Worm (Caenorhabditis elegans): ENCODE data around the gene B0273.115.
A peak's percentile ranks its signal among the peaks of the same experiment; 100 is the strongest.

B0273.115 gene

DNA sequence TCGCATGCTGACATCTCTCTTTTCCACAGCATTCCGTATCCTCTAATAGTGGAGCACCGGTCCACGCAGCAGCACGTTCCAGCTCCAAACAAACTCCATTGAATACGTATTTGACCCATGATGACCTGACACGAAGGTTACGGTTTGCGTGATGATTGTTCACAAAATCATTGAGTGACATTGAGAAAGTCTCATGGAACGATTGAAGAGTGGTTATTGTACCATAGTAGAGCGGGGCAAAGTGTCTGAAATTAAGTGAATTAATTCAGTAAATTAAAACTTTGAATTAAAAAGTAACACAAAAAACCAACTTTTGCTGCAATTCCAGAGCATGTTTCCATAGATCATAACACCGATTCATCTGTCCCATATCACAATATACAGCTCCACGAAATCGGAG is 43.6 kb upstream of the B0273.115 start:
- TF ChIP-seq lir-3 (tag; optimal IDR thresholded peaks at IDR 0.05; ENCODE audit: poor library complexity) (no peak), F16B12.6 (tag; optimal IDR thresholded peaks at IDR 0.05) (no peak), blmp-1 (tag; optimal IDR thresholded peaks at IDR 0.05) (no peak), efl-1 (optimal IDR thresholded peaks at IDR 0.05) (no peak), efl-1 (GFP tag; optimal IDR thresholded peaks at IDR 0.05 in 1 of 2) (peak in 1 of 2 experiments; percentile 76), ceh-90 (tag; optimal IDR thresholded peaks at IDR 0.05) (no peak), ceh-82 (tag; optimal IDR thresholded peaks at IDR 0.05) (no peak)

ce11 chrIV:5533556-5533955 is 42.6 kb upstream of the B0273.115 start:
- no peak for TF ChIP-seq efl-1 (optimal IDR thresholded peaks at IDR 0.05)
- peak in 1 of 2 experiments; percentile 20 for TF ChIP-seq efl-1 (GFP tag; optimal IDR thresholded peaks at IDR 0.05 in 1 of 2)
- no peak for TF ChIP-seq grh-1 (GFP tag; IDR thresholded peaks at IDR 0.05)

DNA sequence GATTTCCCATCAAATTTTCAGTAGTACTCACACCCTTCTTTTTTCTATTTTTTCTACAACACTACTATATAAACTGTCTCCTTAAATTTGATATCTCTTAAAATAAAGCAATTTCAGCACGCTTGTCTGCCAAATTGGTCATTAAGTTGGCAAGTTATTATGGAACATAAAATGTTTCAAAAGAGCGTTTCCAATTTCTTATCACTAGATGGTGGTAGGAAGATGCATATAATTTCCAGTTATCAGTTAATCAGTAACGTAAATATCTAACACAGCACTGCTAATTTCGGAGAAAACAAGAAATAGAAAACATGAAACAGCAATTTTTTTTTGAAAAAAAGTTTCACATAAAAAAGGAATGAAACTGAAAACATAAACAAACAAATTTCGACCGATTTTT is 40.0 kb upstream of the B0273.115 start:
- TF ChIP-seq zip-4 (GFP tag; optimal IDR thresholded peaks at IDR 0.05) (no peak), zag-1 (tag; optimal IDR thresholded peaks at IDR 0.05) (no peak), efl-1 (optimal IDR thresholded peaks at IDR 0.05) (no peak), efl-1 (GFP tag; optimal IDR thresholded peaks at IDR 0.05 in 1 of 2) (peak in 1 of 2 experiments; percentile 91), vab-15 (tag; optimal IDR thresholded peaks at IDR 0.05) (no peak)

DNA sequence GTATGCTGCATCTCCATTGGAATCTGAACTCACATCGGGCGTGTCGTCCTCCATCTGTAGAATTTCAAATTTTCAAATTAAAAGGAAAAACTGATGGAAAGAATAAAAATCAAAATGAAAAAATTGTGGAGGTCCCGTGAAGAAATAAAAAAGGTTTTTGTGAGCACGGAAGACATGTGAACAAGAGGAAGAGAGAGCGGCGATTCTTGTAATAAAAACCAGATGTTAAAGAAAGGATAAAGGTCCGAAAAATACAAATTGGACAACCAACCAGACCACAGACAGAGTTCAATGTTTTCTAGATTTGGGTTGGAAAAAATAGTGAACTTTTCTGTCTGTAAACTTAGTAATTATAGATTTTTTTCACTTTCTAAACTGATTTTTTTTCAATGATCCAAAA is 37.3 kb upstream of the B0273.115 start, which contains the start of gene unc-5:
TSS of gene unc-5 (minus strand) at position 54 of the 400 bp plus-strand sequence.
- TF ChIP-seq lin-15B (tag; optimal IDR thresholded peaks at IDR 0.05) (no peak), zip-4 (GFP tag; optimal IDR thresholded peaks at IDR 0.05) (no peak), isw-1 (GFP tag; IDR thresholded peaks at IDR 0.05) (no peak), efl-1 (optimal IDR thresholded peaks at IDR 0.05) (no peak), efl-1 (GFP tag; optimal IDR thresholded peaks at IDR 0.05 in 1 of 2) (peak in 1 of 2 experiments; percentile 6), fkh-4 (tag; optimal IDR thresholded peaks at IDR 0.05; ENCODE audit: borderline replicate concordance) (peak; percentile 73), pqm-1 (tag; optimal IDR thresholded peaks at IDR 0.05) (no peak), ceh-90 (tag; optimal IDR thresholded peaks at IDR 0.05) (no peak), sup-37 (GFP tag; optimal IDR thresholded peaks at IDR 0.05) (no peak), Y116A8C.19 (tag; optimal IDR thresholded peaks at IDR 0.05; ENCODE audit: borderline replicate concordance) (no peak), unc-30 (tag; optimal IDR thresholded peaks at IDR 0.05) (no peak), dsc-1 (tag; optimal IDR thresholded peaks at IDR 0.05) (peak; percentile 90), nhr-28 (tag; optimal IDR thresholded peaks at IDR 0.05) (no peak), unc-98 (GFP tag; IDR thresholded peaks at IDR 0.05) (no peak)

DNA sequence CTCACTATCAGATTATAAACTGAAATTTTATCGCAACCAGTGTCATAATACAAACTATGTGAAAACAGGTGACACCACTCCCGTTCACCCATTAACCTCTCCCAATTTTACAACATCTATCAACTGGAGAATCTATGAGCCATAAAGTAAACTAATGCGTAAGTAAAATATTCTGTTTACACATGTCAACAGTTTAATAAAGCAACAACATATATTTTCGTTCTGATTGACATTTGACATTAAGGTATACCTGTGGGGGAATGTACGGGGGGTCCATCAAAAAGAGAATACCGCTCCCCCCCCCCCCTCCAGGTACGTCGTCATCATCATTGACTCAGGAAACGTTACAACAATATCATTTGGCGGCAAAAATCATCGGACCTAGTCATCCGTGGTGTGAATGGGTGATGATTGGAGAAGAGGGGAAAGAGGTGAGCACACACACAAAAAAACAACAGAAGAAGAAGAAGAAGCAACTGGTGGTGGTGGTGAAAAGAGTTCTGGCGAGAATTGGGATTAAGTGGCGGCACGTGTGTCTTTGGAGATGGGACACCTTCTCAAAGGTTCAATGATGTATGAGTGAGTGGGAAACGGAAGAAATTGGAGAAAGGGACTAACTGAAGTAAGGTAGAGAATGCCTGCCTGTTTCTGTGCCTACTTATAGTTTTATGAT is 35.9 kb upstream of the B0273.115 start:
- TF ChIP-seq fos-1 (tag; optimal IDR thresholded peaks at IDR 0.05) (no peak), nhr-12 (tag; optimal IDR thresholded peaks at IDR 0.05) (no peak)

DNA sequence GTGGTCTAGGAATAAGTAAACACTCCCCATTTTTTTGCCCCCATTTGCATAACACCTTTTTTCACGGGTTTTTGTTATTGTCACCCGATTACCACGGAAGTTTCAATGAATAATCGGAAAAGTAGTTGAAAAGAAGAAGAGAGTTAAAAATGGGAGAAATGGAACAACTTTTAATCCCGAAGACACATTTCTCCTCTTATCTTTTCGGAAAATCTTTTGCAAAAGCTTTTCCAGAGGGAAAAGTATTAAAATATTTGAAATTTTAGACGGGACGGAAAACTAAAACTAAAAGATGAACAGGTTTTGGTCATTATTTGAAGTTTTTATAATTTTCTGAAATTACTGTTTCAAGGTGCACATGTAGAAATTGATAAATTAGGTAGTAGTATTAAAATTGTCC is 28.1 kb upstream of the B0273.115 start:
- TF ChIP-seq nhr-11 (tag; optimal IDR thresholded peaks at IDR 0.05) (no peak), nhr-19 (GFP tag; conservative IDR thresholded peaks at IDR 0.05) (no peak), ets-5 (GFP tag; IDR thresholded peaks at IDR 0.05) (no peak), snu-23 (GFP tag; optimal IDR thresholded peaks at IDR 0.05) (no peak), ama-1 (optimal IDR thresholded peaks at IDR 0.05) (no peak), fkh-8 (tag; optimal IDR thresholded peaks at IDR 0.05) (no peak), lin-13 (GFP tag; optimal IDR thresholded peaks at IDR 0.05) (no peak), unc-62 (GFP tag; optimal IDR thresholded peaks at IDR 0.05) (no peak), rnt-1 (tag; optimal IDR thresholded peaks at IDR 0.05) (no peak), elt-3 (tag; optimal IDR thresholded peaks at IDR 0.05) (no peak), unc-86 (tag; optimal IDR thresholded peaks at IDR 0.05) (no peak), ceh-90 (tag; optimal IDR thresholded peaks at IDR 0.05) (no peak), ceh-82 (tag; optimal IDR thresholded peaks at IDR 0.05) (no peak), swsn-7 (tag; optimal IDR thresholded peaks at IDR 0.05) (no peak), ces-1 (GFP tag; optimal IDR thresholded peaks at IDR 0.05) (no peak), lin-15B (tag; optimal IDR thresholded peaks at IDR 0.05) (no peak), nhr-28 (tag; optimal IDR thresholded peaks at IDR 0.05) (no peak), aly-2 (tag; optimal IDR thresholded peaks at IDR 0.05) (no peak), mab-9 (GFP tag; IDR thresholded peaks at IDR 0.05) (no peak), ceh-63 (GFP tag; optimal IDR thresholded peaks at IDR 0.05) (no peak)
